Worm (Caenorhabditis elegans) whole organism, L3 larva: ENCODE measurements around the gene lgc-5.

ENCODE experiments used
- ama-1 ChIP-seq: fragments of 150-350 bp; optimal IDR thresholded peaks from 2 replicates; lab custom pipeline; 2018
- ceh-9 ChIP-seq: sonication (generic microtip); optimal IDR thresholded peaks from 2 replicates; lab custom pipeline; 2018; ENCODE audit warnings: missing biosample characterization, missing genetic modification characterization
- egl-27 ChIP-seq: sonication (generic microtip); optimal IDR thresholded peaks from 4 replicates; lab custom pipeline; 2017; ENCODE audit warnings: missing biosample characterization, missing genetic modification reagents, missing genetic modification characterization
- elt-1 ChIP-seq: fragments of 150-350 bp; optimal IDR thresholded peaks from 2 replicates; lab custom pipeline; 2014; ENCODE audit warnings: missing biosample characterization, missing genetic modification characterization
- eor-1 ChIP-seq, 2 experiments: fragments of 150-350 bp; optimal IDR thresholded peaks; 2 replicates each; lab custom pipeline; 2014 to 2018; ENCODE audit warnings: missing biosample characterization in 2 of 2, missing genetic modification characterization in 2 of 2
- fos-1 ChIP-seq: fragments of 150-350 bp; optimal IDR thresholded peaks from 2 replicates; lab custom pipeline; 2014; ENCODE audit warnings: missing biosample characterization, missing genetic modification characterization
- jun-1 ChIP-seq: fragments of 150-350 bp; optimal IDR thresholded peaks from 2 replicates; lab custom pipeline; 2014; ENCODE audit warnings: missing biosample characterization, missing genetic modification reagents, missing genetic modification characterization
- nhr-25 ChIP-seq: sonication (generic microtip); optimal IDR thresholded peaks from 2 replicates; lab custom pipeline; 2017; ENCODE audit warnings: missing biosample characterization, missing genetic modification characterization
- nhr-28 ChIP-seq: fragments of 150-350 bp; optimal IDR thresholded peaks from 2 replicates; lab custom pipeline; 2014; ENCODE audit warnings: missing biosample characterization, missing genetic modification characterization
- nhr-76 ChIP-seq: fragments of 150-350 bp; sonication (generic microtip); optimal IDR thresholded peaks from 5 replicates; lab custom pipeline; 2014; ENCODE audit warnings: missing biosample characterization, missing genetic modification characterization
- pha-4 ChIP-seq: fragments of 150-350 bp; optimal IDR thresholded peaks from 2 replicates; lab custom pipeline; 2014; ENCODE audit warnings: missing biosample characterization, missing genetic modification reagents, missing genetic modification characterization
- unc-39 ChIP-seq: sonication (generic microtip); optimal IDR thresholded peaks from 4 replicates; lab custom pipeline; 2017; ENCODE audit warnings: missing biosample characterization, missing genetic modification characterization
- unc-62 ChIP-seq: fragments of 150-350 bp; sonication (generic microtip); optimal IDR thresholded peaks from 4 replicates; lab custom pipeline; 2014; ENCODE audit warnings: missing biosample characterization, missing genetic modification reagents, missing genetic modification characterization
- ztf-4 ChIP-seq: fragments of 150-350 bp; optimal IDR thresholded peaks from 2 replicates; lab custom pipeline; 2014; ENCODE audit warnings: missing biosample characterization, missing genetic modification characterization

DNA sequence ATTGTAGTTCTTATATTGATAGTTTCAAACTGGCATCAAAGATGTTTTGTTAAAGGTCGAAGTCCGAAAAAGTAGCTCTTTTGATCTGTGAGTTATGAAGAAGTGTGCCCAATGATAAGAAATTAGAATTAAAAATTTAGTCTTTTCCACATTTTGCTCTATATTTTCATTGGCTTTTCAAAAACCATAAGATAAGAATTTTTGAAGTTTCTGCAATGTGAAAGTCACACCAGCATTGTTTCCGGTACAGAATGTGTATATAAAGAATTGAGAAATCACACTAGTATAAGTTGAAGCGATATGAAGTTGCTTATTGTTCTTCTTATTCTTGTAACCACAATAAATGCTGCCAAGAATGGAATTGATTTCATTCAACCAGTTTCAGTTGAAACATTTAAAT lies 10.0 kb upstream of the lgc-5 start, which contains the start of gene lys-10:
- TF ChIP-seq ztf-4 (tag; lab: Kevin White, UChicago) (no peak), ama-1 (lab: Kevin White, UChicago) (no peak), eor-1 (tag; optimal IDR thresholded peaks at IDR 0.05; lab: Kevin White, UChicago) (no peak), nhr-76 (tag; lab: Kevin White, UChicago) (no peak), unc-39 (tag; lab: Kevin White, UChicago) (no peak), unc-62 (GFP tag; lab: Kevin White, UChicago) (no peak), fos-1 (tag; lab: Kevin White, UChicago) (no peak), elt-1 (tag; lab: Kevin White, UChicago) (no peak), nhr-25 (tag; lab: Kevin White, UChicago) (no peak), nhr-28 (tag; lab: Kevin White, UChicago) (no peak), egl-27 (tag; lab: Kevin White, UChicago) (no peak), ceh-9 (tag; lab: Kevin White, UChicago) (no peak), jun-1 (tag; lab: Kevin White, UChicago) (no peak), pha-4 (no peak)
